Fruit fly (Drosophila melanogaster) whole organism, adult: ENCODE data around the gene Sac1.
"Not testable (repeated sequence)": the region's sequence is repeated elsewhere in the genome, so short reads cannot be mapped to it uniquely, and the experiment has no call there.

Source experiments
- CG11617 ChIP-seq: fragments of 200-800 bp; sonication (Bioruptor generic); optimal IDR thresholded peaks from 2 replicates; lab custom pipeline; 2017; ENCODE audit warnings: mild to moderate bottlenecking, missing biosample characterization, missing genetic modification reagents, missing genetic modification characterization
- CG7101 ChIP-seq: fragments of 200-800 bp; sonication (Bioruptor generic); optimal IDR thresholded peaks from 2 replicates; lab custom pipeline; 2018; ENCODE audit warnings: missing biosample characterization, mild to moderate bottlenecking, missing genetic modification characterization, moderate library complexity
- cic ChIP-seq: fragments of 200-800 bp; sonication (Bioruptor generic); optimal IDR thresholded peaks from 2 replicates; lab custom pipeline; 2017; ENCODE audit warnings: missing biosample characterization, mild to moderate bottlenecking, missing genetic modification characterization, moderate library complexity
- cnc ChIP-seq, 2 experiments: fragments of >200 bp; optimal IDR thresholded peaks; 2 replicates each; lab custom pipeline; 2017
- ovo ChIP-seq: fragments of 200-800 bp; sonication (Bioruptor generic); optimal IDR thresholded peaks from 2 replicates; lab custom pipeline; 2016; ENCODE audit warnings: missing biosample characterization, missing genetic modification characterization

DNA sequence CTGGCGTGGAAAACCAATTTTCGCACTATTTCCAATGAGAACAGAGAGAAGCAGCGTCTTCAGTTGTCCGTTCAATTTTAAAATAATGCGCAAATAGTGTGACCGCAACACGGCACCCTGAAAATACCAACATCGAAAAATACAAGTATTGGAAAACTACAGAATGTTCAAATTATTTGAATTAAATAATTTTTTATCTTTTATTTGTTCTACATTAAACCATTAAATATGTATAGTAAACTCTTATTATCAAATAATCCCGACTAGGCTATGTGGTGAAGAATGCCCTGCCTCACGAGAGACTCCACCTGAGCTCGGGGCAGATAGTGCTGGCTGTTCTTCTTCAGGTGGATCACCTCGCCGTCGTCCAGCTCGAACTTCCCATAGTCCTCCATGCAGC, 1.8 kb upstream of the Sac1 start, which contains the start of gene Klp61F:
- TF ChIP-seq cic (GFP tag; lab: Kevin White, UChicago); cnc (optimal IDR thresholded peaks at IDR 0.05; lab: Kevin White, UChicago); CG11617; ovo; CG7101 (tag; lab: Kevin White, UChicago): not testable (repeated sequence)
